Worm (Caenorhabditis elegans) whole organism, dauer: Measurements from ENCODE around the gene C28H8.2.

Experiments
- unc-62 ChIP-seq: sonication (generic microtip); optimal IDR thresholded peaks from 2 replicates; lab custom pipeline; 2017; ENCODE audit warnings: missing biosample characterization, missing genetic modification reagents, missing genetic modification characterization

C28H8.2 gene

DNA sequence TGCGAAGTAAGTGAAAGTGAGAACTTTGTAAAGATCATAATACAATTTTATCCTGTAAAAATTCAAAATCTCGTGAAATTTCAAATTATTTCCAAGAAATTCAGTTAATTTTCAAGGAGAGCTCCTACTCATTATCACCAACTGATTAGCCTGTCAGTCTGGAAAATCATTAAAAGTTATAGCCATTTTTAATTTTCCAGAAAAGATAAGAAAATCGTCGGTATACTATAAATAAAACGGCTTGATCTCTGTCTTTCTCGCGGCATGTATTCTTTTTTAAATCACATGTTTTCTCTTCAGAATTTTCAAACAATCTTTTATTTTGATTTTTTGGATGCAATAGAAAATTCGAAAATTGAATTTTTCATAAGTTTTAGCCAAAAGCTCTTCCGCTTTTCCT lies 28.9 kb downstream of the C28H8.2 start:
- no peak for TF ChIP-seq unc-62

DNA sequence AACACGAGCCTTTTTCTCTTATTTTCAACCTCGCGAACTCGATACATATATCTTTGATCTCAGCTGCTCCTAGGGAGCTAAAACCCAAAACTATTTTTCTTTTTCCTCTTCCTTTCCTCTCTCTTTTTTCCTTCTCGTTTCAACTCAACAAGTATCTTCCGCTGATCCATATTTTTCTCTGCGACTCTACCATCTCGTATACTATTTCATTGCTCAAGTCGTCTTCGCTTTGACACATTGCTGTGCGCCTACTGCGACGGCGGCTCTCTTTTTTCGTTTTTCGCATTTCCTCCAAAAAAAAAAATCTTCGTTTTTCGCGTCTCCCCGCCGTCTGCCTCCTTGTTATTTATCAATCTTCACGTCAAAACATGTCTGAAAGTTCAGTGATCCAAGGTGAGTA lies 29.7 kb downstream of the C28H8.2 start:
- TF ChIP-seq unc-62, result no peak

DNA sequence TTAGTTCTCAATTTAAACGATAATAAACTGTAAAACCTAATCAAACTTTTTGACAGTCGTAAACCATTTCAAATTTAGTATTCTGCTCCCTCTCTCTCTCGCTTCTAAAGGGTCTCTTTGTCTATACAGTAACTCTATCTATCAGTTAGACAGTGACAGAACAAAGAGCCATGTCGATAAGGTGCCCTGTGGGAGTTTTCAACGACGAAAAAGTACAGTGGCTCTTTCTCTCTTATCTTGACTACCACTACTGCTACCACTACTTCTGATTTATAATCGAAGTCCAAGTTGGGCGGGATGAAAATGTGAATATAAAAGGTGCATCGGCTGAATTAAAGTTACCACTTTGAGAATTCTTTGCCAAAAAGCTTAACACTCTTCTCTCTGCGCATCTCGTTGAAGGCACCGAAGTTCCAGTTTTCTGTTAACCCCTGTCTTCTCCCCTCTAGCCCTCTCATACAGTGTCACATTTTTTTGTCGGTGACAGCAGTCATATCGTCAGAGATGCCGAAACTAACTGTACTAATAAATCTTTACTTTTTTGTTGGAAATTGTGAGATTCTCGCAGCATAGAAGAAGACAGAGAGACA lies 30.7 kb downstream of the C28H8.2 start:
- no peak for TF ChIP-seq unc-62

ce11 chrIII:5951589-5952378 lies 31.7 kb downstream of the C28H8.2 start:
- TF ChIP-seq unc-62, result no peak

ce11 chrIII:5953041-5953912 lies 33.2 kb downstream of the C28H8.2 start:
- TF ChIP-seq unc-62, result no peak

DNA sequence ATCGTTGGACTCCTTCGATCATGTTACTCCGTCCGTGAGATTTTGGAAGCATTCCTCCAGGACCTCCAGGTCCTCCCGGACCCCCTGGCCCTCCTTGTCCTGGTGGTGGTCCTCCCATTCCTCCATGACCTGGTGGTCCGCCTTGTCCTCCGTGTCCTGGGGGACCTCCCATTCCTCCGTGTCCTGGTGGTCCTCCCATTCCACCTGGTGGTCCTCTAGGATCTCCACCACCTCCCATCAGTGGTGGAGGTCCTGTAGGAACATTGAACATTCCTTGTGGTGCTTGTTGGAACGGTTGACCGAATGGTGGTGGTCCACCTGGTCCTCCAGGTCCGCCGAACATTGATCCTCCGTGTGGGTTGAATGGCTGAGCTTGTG lies 33.8 kb downstream of the C28H8.2 start:
- no peak for TF ChIP-seq unc-62

DNA sequence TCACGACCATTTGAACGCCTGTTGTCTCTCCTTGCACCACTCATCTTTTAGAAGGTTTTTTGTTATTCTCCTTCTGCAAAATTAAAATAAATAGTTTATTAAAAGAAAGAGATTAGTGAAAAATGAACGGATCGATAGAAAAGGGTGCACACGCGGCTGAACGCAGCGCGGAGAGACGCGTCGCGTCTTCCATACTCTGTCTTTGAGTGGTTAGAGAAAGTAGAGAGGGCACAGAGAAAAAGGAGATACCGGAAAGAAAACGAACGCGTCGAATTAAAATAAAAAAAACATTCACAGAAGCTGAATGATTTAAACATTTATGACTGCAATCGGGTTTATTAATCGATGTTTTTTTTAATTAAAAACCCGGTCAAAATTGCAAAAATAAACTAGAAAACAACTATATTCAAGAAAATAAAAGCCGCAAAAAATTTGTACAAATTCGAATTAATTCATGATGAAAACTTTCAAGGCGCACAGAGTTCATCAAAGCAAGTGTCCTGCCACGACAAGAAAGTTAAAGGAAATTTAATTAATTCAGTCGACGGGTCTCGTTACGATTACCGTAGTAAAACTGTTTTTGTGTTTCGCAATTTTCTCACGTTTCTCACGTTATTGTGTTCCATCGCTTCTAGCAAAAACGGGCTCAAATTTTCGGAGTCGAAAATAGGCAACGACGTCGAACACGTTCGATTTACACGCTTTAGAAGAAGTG lies 38.2 kb downstream of the C28H8.2 start, which contains the start of the genes nono-1 and nop-1:
Gene nono-1 (minus strand): TSS at position 75 of the 715 bp plus-strand sequence.
Gene nop-1 (plus strand): TSS at position 551 of the 715 bp plus-strand sequence.
- TF ChIP-seq unc-62, result no peak

ce11 chrIII:5959049-5959448 lies 38.9 kb downstream of the C28H8.2 start:
- TF ChIP-seq unc-62, result no peak

- no peak for TF ChIP-seq unc-62
Observed at ce11 chrIII:5961560-5961959, 41.4 kb downstream of the C28H8.2 start.

- TF ChIP-seq unc-62, result no peak
Observed at ce11 chrIII:5964058-5964632, 44.0 kb downstream of the C28H8.2 start.

- TF ChIP-seq unc-62, result no peak
Observed at ce11 chrIII:5965368-5965767, 45.2 kb downstream of the C28H8.2 start.

DNA sequence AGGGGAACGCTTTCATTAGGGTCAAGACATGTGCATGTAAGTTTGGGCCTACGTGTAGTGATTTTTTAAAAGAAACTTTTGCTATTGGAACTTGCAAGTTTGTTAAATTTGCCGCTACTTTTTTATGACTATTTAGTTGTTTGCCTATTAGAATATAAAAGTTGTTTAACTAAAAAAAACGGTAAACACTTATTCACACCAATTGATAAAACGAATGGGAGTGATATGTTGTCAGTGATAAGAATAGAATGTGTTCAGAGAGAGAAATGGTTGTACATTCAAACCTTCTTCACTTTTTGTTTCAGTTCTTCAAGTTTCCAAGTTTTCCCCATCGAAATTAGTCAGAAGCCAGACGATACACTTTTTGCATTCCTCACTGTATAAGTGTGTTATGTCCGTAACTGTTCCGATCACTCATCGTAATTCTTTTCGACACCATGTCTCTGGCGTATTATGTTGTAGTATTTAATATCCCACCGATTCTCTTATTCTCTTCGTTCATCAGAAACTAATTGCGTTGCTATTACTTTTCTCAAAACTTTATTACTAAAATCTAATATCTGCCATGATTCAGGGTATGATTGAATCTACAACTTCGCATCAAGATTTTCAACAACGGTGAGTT lies 45.8 kb downstream of the C28H8.2 start, which contains the start of gene dct-6:
Gene dct-6 (plus strand): TSS at position 575 of the 625 bp plus-strand sequence.
- no peak for TF ChIP-seq unc-62

- TF ChIP-seq unc-62, result no peak
Observed at ce11 chrIII:5967640-5968039, 47.5 kb downstream of the C28H8.2 start.
